Worm (Caenorhabditis elegans) whole organism, L2 larva: ENCODE results near the gene M199.9.

ENCODE experiments used
- R02D3.7 ChIP-seq: fragments of 150-350 bp; optimal IDR thresholded peaks from 2 replicates; lab custom pipeline; 2014; ENCODE audit warnings: missing biosample characterization, missing genetic modification characterization
- ama-1 ChIP-seq: fragments of 150-350 bp; optimal IDR thresholded peaks from 2 replicates; lab custom pipeline; 2018; ENCODE audit warnings: inconsistent platforms
- snpc-4 ChIP-seq: fragments of 150-350 bp; optimal IDR thresholded peaks from 2 replicates; lab custom pipeline; 2014; ENCODE audit warnings: missing biosample characterization, missing genetic modification characterization

ce11 chrIV:15147104-15147503 lies 19.5 kb upstream of the M199.9 start, which contains the start of gene str-78:
- TF ChIP-seq R02D3.7 (tag; lab: Kevin White, UChicago): no peak
- TF ChIP-seq ama-1 (lab: Kevin White, UChicago): no peak
- TF ChIP-seq snpc-4: no peak
